1 fruit fly cellular context compared by ENCODE assay signal in genomic region chr2L:4345569-4346131, dm6.
TF ChIP-seq lines count a peak whose summit lies in the region.

No protein-coding gene starts in this region.

TF ChIP-seq in whole organism, embryonic, 481 proteins besides CTCF, POLR2A, EP300 and RAD21 (continued from another document):
- no peak for TF ChIP-seq CG16779 (GFP tag; IDR thresholded peaks at IDR 0.05; lab: Robert Waterston, UW)
- TF ChIP-seq CG11560 (tag; IDR thresholded peaks at IDR 0.05; lab: Robert Waterston, UW): no peak
- TF ChIP-seq CG13123 (GFP tag; optimal IDR thresholded peaks at IDR 0.05; lab: Kevin White, UChicago): no peak
- TF ChIP-seq CG1529 (GFP tag; optimal IDR thresholded peaks at IDR 0.05; lab: Kevin White, UChicago): no peak
- no peak for TF ChIP-seq disco-r (GFP tag; optimal IDR thresholded peaks at IDR 0.05; lab: Kevin White, UChicago)
- peak; percentile 50 for TF ChIP-seq CG31365 (tag; optimal IDR thresholded peaks at IDR 0.05; lab: Kevin White, UChicago)
- no peak for TF ChIP-seq lmd (GFP tag; IDR thresholded peaks at IDR 0.05; lab: Robert Waterston, UW)
- TF ChIP-seq dmrt99B (tag; optimal IDR thresholded peaks at IDR 0.05; lab: Kevin White, UChicago): no peak
- peak; percentile 32 for TF ChIP-seq lilli (GFP tag; optimal IDR thresholded peaks at IDR 0.05; lab: Kevin White, UChicago)
- no peak for TF ChIP-seq CG14860 (GFP tag; IDR thresholded peaks at IDR 0.05; lab: Robert Waterston, UW; ENCODE audit: partially characterized antibody)
- TF ChIP-seq Stat92E (GFP tag; optimal IDR thresholded peaks at IDR 0.05; lab: Kevin White, UChicago): peak in 1 of 3 experiments; percentile 20
- TF ChIP-seq CG7963 (GFP tag; IDR thresholded peaks at IDR 0.05; lab: Robert Waterston, UW; ENCODE audit: partially characterized antibody): no peak
- no peak for TF ChIP-seq Nf-YB (GFP tag; optimal IDR thresholded peaks at IDR 0.05; lab: Kevin White, UChicago)
- TF ChIP-seq CG2120 (GFP tag; optimal IDR thresholded peaks at IDR 0.05; lab: Kevin White, UChicago): peak; percentile 9
- TF ChIP-seq Hmr (GFP tag; optimal IDR thresholded peaks at IDR 0.05; lab: Kevin White, UChicago): peak; percentile 57
- TF ChIP-seq CG7987 (GFP tag; optimal IDR thresholded peaks at IDR 0.05; lab: Kevin White, UChicago): peak; percentile 42
- peak in 1 of 2 experiments; percentile 4 for TF ChIP-seq Pdp1 (GFP tag; optimal IDR thresholded peaks at IDR 0.05; lab: Kevin White, UChicago)
- no peak for TF ChIP-seq exex (tag; optimal IDR thresholded peaks at IDR 0.05; lab: Kevin White, UChicago)
TF ChIP-seq in whole organism, embryonic: peak in this region for 61.
